Worm (Caenorhabditis elegans) whole organism, L4 larva: ENCODE data around the gene gpdh-2.
A peak's percentile ranks its signal among the peaks of the same experiment; 100 is the strongest.

Experiments
- F10B5.3 ChIP-seq: sonication (generic microtip); optimal IDR thresholded peaks from 2 replicates; lab custom pipeline; 2016; ENCODE audit warnings: mild to moderate bottlenecking, missing genetic modification characterization, missing compliant biosample characterization
- F37D6.2 ChIP-seq: sonication (generic microtip); optimal IDR thresholded peaks from 2 replicates; lab custom pipeline; 2016; ENCODE audit warnings: mild to moderate bottlenecking, missing genetic modification characterization, missing compliant biosample characterization
- F49E8.2 ChIP-seq: sonication (generic microtip); optimal IDR thresholded peaks from 2 replicates; lab custom pipeline; 2016; ENCODE audit warnings: missing compliant biosample characterization, mild to moderate bottlenecking, missing genetic modification characterization, borderline replicate concordance
- R02D3.7 ChIP-seq: fragments of 150-350 bp; sonication (generic microtip); optimal IDR thresholded peaks from 3 replicates; lab custom pipeline; 2014; ENCODE audit warnings: missing biosample characterization, missing genetic modification characterization
- Y105C5A.15 ChIP-seq: fragments of 200-800 bp; sonication (Bioruptor generic); IDR thresholded peaks from 2 replicates; pipeline ENCODE4 v1.3.6; 2022; ENCODE audit warnings: missing genetic modification characterization, missing compliant biosample characterization
- ZK337.2 ChIP-seq: fragments of 200-800 bp; sonication (Bioruptor generic); IDR thresholded peaks from 2 replicates; pipeline ENCODE4 v1.3.6; 2022; ENCODE audit warnings: missing genetic modification reagents, missing genetic modification characterization, missing compliant biosample characterization
- aly-2 ChIP-seq: sonication (generic microtip); optimal IDR thresholded peaks from 2 replicates; lab custom pipeline; 2018; ENCODE audit warnings: missing biosample characterization, missing genetic modification characterization
- ama-1 ChIP-seq: fragments of 150-350 bp; optimal IDR thresholded peaks from 2 replicates; lab custom pipeline; 2014; ENCODE audit warnings: inconsistent platforms, mixed read lengths
- arid-1 ChIP-seq: fragments of 200-800 bp; sonication (Bioruptor generic); conservative IDR thresholded peaks from 2 replicates; pipeline ENCODE4 v1.3.6; 2022; ENCODE audit warnings: missing genetic modification reagents, missing genetic modification characterization, missing compliant biosample characterization
- attf-4 ChIP-seq: sonication (generic microtip); optimal IDR thresholded peaks from 3 replicates; lab custom pipeline; 2017; ENCODE audit warnings: missing biosample characterization, missing genetic modification characterization
- ceh-20 ChIP-seq: fragments of 200-800 bp; sonication (Bioruptor generic); IDR thresholded peaks from 2 replicates; pipeline ENCODE4 v1.3.6; 2022; ENCODE audit warnings: missing genetic modification reagents, missing genetic modification characterization, missing compliant biosample characterization
- ceh-44 ChIP-seq: fragments of 200-800 bp; sonication (Bioruptor generic); IDR thresholded peaks from 2 replicates; pipeline ENCODE4 v1.3.6; 2022; ENCODE audit warnings: missing genetic modification reagents, missing genetic modification characterization, missing compliant biosample characterization
- ceh-62 ChIP-seq: sonication (generic microtip); optimal IDR thresholded peaks from 2 replicates; lab custom pipeline; 2017; ENCODE audit warnings: missing biosample characterization, missing genetic modification characterization
- ceh-82 ChIP-seq: sonication (generic microtip); optimal IDR thresholded peaks from 2 replicates; lab custom pipeline; 2017; ENCODE audit warnings: missing biosample characterization, missing genetic modification characterization
- ctbp-1 ChIP-seq: fragments of 200-800 bp; sonication (Bioruptor generic); IDR thresholded peaks from 2 replicates; pipeline ENCODE4 v1.3.6; 2022; ENCODE audit warnings: missing genetic modification reagents, missing genetic modification characterization, missing compliant biosample characterization
- daf-12 ChIP-seq: fragments of 150-350 bp; optimal IDR thresholded peaks from 2 replicates; lab custom pipeline; 2014; ENCODE audit warnings: missing biosample characterization, missing genetic modification reagents, missing genetic modification characterization
- dmd-8 ChIP-seq: fragments of 200-800 bp; sonication (Bioruptor generic); IDR thresholded peaks from 2 replicates; pipeline ENCODE4 v1.3.6; 2022; ENCODE audit warnings: missing genetic modification characterization, missing compliant biosample characterization
- egl-27 ChIP-seq: sonication (generic microtip); optimal IDR thresholded peaks from 3 replicates; lab custom pipeline; 2017; ENCODE audit warnings: missing biosample characterization, missing genetic modification reagents, missing genetic modification characterization
- fkh-10 ChIP-seq: fragments of 150-350 bp; optimal IDR thresholded peaks from 2 replicates; lab custom pipeline; 2014; ENCODE audit warnings: missing biosample characterization, missing genetic modification reagents, missing genetic modification characterization
- gei-8 ChIP-seq: fragments of 200-800 bp; sonication (Bioruptor generic); optimal IDR thresholded peaks from 2 replicates; lab custom pipeline; 2018; ENCODE audit warnings: mild to moderate bottlenecking, missing genetic modification characterization, missing compliant biosample characterization
- hlh-11 ChIP-seq: fragments of 200-800 bp; sonication (Bioruptor generic); optimal IDR thresholded peaks from 2 replicates; lab custom pipeline; 2018; ENCODE audit warnings: mild to moderate bottlenecking, missing genetic modification characterization, missing compliant biosample characterization
- lin-39 ChIP-seq: fragments of 150-350 bp; optimal IDR thresholded peaks from 2 replicates; lab custom pipeline; 2014; ENCODE audit warnings: missing biosample characterization, missing genetic modification reagents, missing genetic modification characterization
- madf-5 ChIP-seq, 2 experiments: fragments of 200-800 bp; sonication (Bioruptor generic); IDR thresholded peaks; 2 replicates each; pipeline ENCODE4 v1.3.6; 2022; ENCODE audit warnings: missing compliant biosample characterization in 2 of 2, missing genetic modification characterization in 2 of 2
- madf-9 ChIP-seq: fragments of 200-800 bp; sonication (Bioruptor generic); conservative IDR thresholded peaks from 2 replicates; pipeline ENCODE4 v1.3.6; 2022; ENCODE audit warnings: missing genetic modification reagents, missing genetic modification characterization, missing compliant biosample characterization
- mdl-1 ChIP-seq, 2 experiments: fragments of 150-350 bp in 1 of 2; sonication (generic microtip) in 1 of 2; optimal IDR thresholded peaks; 2 replicates each; lab custom pipeline; 2014 to 2017; ENCODE audit warnings: missing biosample characterization in 2 of 2, missing genetic modification characterization in 2 of 2
- mes-2 ChIP-seq: sonication (generic microtip); optimal IDR thresholded peaks from 2 replicates; lab custom pipeline; 2016; ENCODE audit warnings: missing genotype, mild to moderate bottlenecking, missing genetic modification characterization, missing compliant biosample characterization; ENCODE audit not compliant: poor library complexity, severe bottlenecking
- mxl-2 ChIP-seq: fragments of 200-800 bp; sonication (Bioruptor generic); conservative IDR thresholded peaks from 2 replicates; pipeline ENCODE4 v1.3.6; 2022; ENCODE audit warnings: missing genetic modification reagents, missing genetic modification characterization, missing compliant biosample characterization
- nhr-48 ChIP-seq: sonication (generic microtip); optimal IDR thresholded peaks from 2 replicates; lab custom pipeline; 2016; ENCODE audit warnings: mild to moderate bottlenecking, missing genetic modification characterization, missing compliant biosample characterization
- nhr-76 ChIP-seq: fragments of 150-350 bp; optimal IDR thresholded peaks from 2 replicates; lab custom pipeline; 2014; ENCODE audit warnings: missing biosample characterization, missing genetic modification characterization
- nhr-77 ChIP-seq: fragments of 150-350 bp; optimal IDR thresholded peaks from 2 replicates; lab custom pipeline; 2014; ENCODE audit warnings: missing biosample characterization, missing genetic modification characterization
- rbr-2 ChIP-seq: sonication (generic microtip); optimal IDR thresholded peaks from 2 replicates; lab custom pipeline; 2016; ENCODE audit warnings: missing genotype, missing genetic modification characterization, missing compliant biosample characterization
- saeg-2 ChIP-seq: fragments of 200-800 bp; sonication (Bioruptor generic); IDR thresholded peaks from 2 replicates; pipeline ENCODE4 v1.3.6; 2022; ENCODE audit warnings: missing genetic modification reagents, missing genetic modification characterization, missing compliant biosample characterization
- spr-1 ChIP-seq: sonication (generic microtip); optimal IDR thresholded peaks from 2 replicates; lab custom pipeline; 2016; ENCODE audit warnings: mild to moderate bottlenecking, missing genetic modification characterization, missing compliant biosample characterization
- tag-97 ChIP-seq: fragments of 200-800 bp; sonication (Bioruptor generic); IDR thresholded peaks from 2 replicates; pipeline ENCODE4 v1.3.6; 2022; ENCODE audit warnings: missing genetic modification characterization, missing compliant biosample characterization
- unc-130 ChIP-seq: sonication (generic microtip); optimal IDR thresholded peaks from 2 replicates; lab custom pipeline; 2016; ENCODE audit warnings: missing genetic modification reagents, missing genetic modification characterization, missing compliant biosample characterization
- unc-39 ChIP-seq: sonication (generic microtip); optimal IDR thresholded peaks from 2 replicates; lab custom pipeline; 2017; ENCODE audit warnings: missing biosample characterization, missing genetic modification characterization
- unc-62 ChIP-seq, 3 experiments: fragments of 150-350 bp in 1 of 3; sonication (generic microtip); optimal IDR thresholded peaks in 2 of 3; peaks in 1 of 3; 1 replicate in 1 of 3; 2 replicates in 2 of 3; lab custom pipeline; 2014 to 2017; ENCODE audit warnings: missing biosample characterization in 3 of 3, missing genetic modification characterization in 3 of 3, missing genetic modification reagents in 3 of 3, missing genotype in 1 of 3
- vab-7 ChIP-seq: fragments of 200-800 bp; sonication (Bioruptor generic); IDR thresholded peaks from 2 replicates; pipeline ENCODE4 v1.3.6; 2022; ENCODE audit warnings: missing genetic modification reagents, missing genetic modification characterization, missing compliant biosample characterization
- zag-1 ChIP-seq: fragments of 150-350 bp; optimal IDR thresholded peaks from 2 replicates; lab custom pipeline; 2014; ENCODE audit warnings: missing biosample characterization, missing genetic modification characterization
- zfp-3 ChIP-seq: fragments of 200-800 bp; sonication (Bioruptor generic); conservative IDR thresholded peaks from 2 replicates; pipeline ENCODE4 v1.3.6; 2022; ENCODE audit warnings: missing genetic modification reagents, missing genetic modification characterization, missing compliant biosample characterization
- zip-11 ChIP-seq: fragments of 200-800 bp; sonication (Bioruptor generic); IDR thresholded peaks from 2 replicates; pipeline ENCODE4 v1.3.6; 2022; ENCODE audit warnings: missing genetic modification characterization, missing compliant biosample characterization

The gpdh-2 gene

ce11 chrIII:9861470-9862342, 2.7 kb upstream of the gpdh-2 start (continued):
- peak in 1 of 2 experiments; percentile 96 for TF ChIP-seq unc-62 (GFP tag; optimal IDR thresholded peaks at IDR 0.05 in 1 of 2; lab: Kevin White, UChicago)
- TF ChIP-seq unc-62 (tag; optimal IDR thresholded peaks at IDR 0.05; lab: Kevin White, UChicago), result no peak
- TF ChIP-seq aly-2 (tag; lab: Kevin White, UChicago), result no peak
- TF ChIP-seq nhr-76 (tag; lab: Kevin White, UChicago), result no peak
- TF ChIP-seq F37D6.2 (tag; lab: Kevin White, UChicago), result peak; percentile 44
- peak; percentile 85 for TF ChIP-seq ZK337.2
- TF ChIP-seq zag-1 (tag; lab: Kevin White, UChicago), result no peak
- peak; percentile 75; the same call in 1 of the 2 replicates for TF ChIP-seq mxl-2 (GFP tag; lab: Robert Waterston, UW)
- peak; percentile 78 for TF ChIP-seq gei-8 (GFP tag; lab: Kevin White, UChicago)
- TF ChIP-seq Y105C5A.15 (GFP tag; lab: Robert Waterston, UW), result peak; percentile 92
- TF ChIP-seq ceh-20 (GFP tag; lab: Robert Waterston, UW), result peak; percentile 81
- no peak for TF ChIP-seq spr-1
- TF ChIP-seq arid-1 (GFP tag; lab: Robert Waterston, UW), result peak; percentile 83
- TF ChIP-seq ama-1 (lab: Kevin White, UChicago), result no peak
- no peak for TF ChIP-seq mdl-1 (tag; optimal IDR thresholded peaks at IDR 0.05; lab: Kevin White, UChicago)
- TF ChIP-seq ceh-44 (GFP tag; lab: Robert Waterston, UW), result peak; percentile 82
- TF ChIP-seq F10B5.3 (tag; lab: Kevin White, UChicago), result no peak
- peak; percentile 60; the same call in 1 of the 2 replicates for TF ChIP-seq saeg-2
- no peak for TF ChIP-seq ceh-62 (tag; lab: Kevin White, UChicago)
- TF ChIP-seq dmd-8 (GFP tag; lab: Robert Waterston, UW), result peak; percentile 97
- peak; percentile 36 for TF ChIP-seq unc-130 (GFP tag; lab: Kevin White, UChicago)
- TF ChIP-seq F49E8.2, result peak; percentile 46
- TF ChIP-seq ceh-82 (tag; lab: Kevin White, UChicago), result no peak

ce11 chrIII:9860201-9860780, 1.3 kb upstream of the gpdh-2 start, which contains the start of gene twk-48:
twk-48 (plus strand) TSS chrIII:9860730.
- TF ChIP-seq zip-11 (GFP tag; lab: Robert Waterston, UW) (no peak), unc-62 (GFP tag; optimal IDR thresholded peaks at IDR 0.05 in 1 of 2; lab: Kevin White, UChicago) (peak in 1 of 2 experiments; percentile 85), unc-62 (tag; optimal IDR thresholded peaks at IDR 0.05; lab: Kevin White, UChicago) (no peak), mes-2 (tag; lab: Kevin White, UChicago) (no peak), nhr-77 (no peak), arid-1 (GFP tag; lab: Robert Waterston, UW) (no peak), fkh-10 (GFP tag; lab: Kevin White, UChicago) (peak; percentile 34), rbr-2 (tag; lab: Kevin White, UChicago) (no peak), hlh-11 (no peak), attf-4 (no peak), lin-39 (tag; lab: Kevin White, UChicago) (peak; percentile 7), tag-97 (GFP tag; lab: Robert Waterston, UW) (no peak), egl-27 (tag; lab: Kevin White, UChicago) (no peak), unc-39 (no peak), ZK337.2 (no peak), madf-9 (GFP tag; lab: Robert Waterston, UW) (no peak), zfp-3 (GFP tag; lab: Robert Waterston, UW) (no peak), daf-12 (tag; lab: Kevin White, UChicago) (no peak), nhr-48 (tag; lab: Kevin White, UChicago) (no peak), vab-7 (GFP tag; lab: Robert Waterston, UW) (no peak), ctbp-1 (GFP tag; lab: Robert Waterston, UW) (no peak), R02D3.7 (tag; lab: Kevin White, UChicago) (no peak), madf-5 (GFP tag; IDR thresholded peaks at IDR 0.05; lab: Robert Waterston, UW) (no peak)
